Worm (Caenorhabditis elegans): Measurements from ENCODE around the gene T06C12.11.

- TF ChIP-seq elt-4 (tag; optimal IDR thresholded peaks at IDR 0.05) = no peak
- no peak for TF ChIP-seq fkh-6 (tag; optimal IDR thresholded peaks at IDR 0.05)
These were observed 1.5 kb upstream of the T06C12.11 start for ce11 chrV:15891279-15891678.

Measured in whole organism, late embryonic.